Worm (Caenorhabditis elegans) whole organism, mixed stage, embryonic: ENCODE data around the gene nlp-28.

ENCODE experiments used
- bed-3 ChIP-seq: fragments of 200-800 bp; sonication (Bioruptor generic); optimal IDR thresholded peaks from 3 replicates; lab custom pipeline; 2018; ENCODE audit warnings: mild to moderate bottlenecking, missing genetic modification characterization, moderate library complexity, missing compliant biosample characterization
- mep-1 ChIP-seq: fragments of 150-350 bp; optimal IDR thresholded peaks from 2 replicates; lab custom pipeline; 2017; ENCODE audit warnings: missing biosample characterization, missing genetic modification reagents, missing genetic modification characterization, inconsistent platforms
- nhr-12 ChIP-seq: fragments of 150-350 bp; optimal IDR thresholded peaks from 2 replicates; lab custom pipeline; 2014; ENCODE audit warnings: missing biosample characterization, missing genetic modification characterization
- nhr-237 ChIP-seq: fragments of 150-350 bp; optimal IDR thresholded peaks from 2 replicates; lab custom pipeline; 2014; ENCODE audit warnings: missing biosample characterization, missing genetic modification characterization
- pha-4 ChIP-seq: fragments of 150-350 bp; optimal IDR thresholded peaks from 2 replicates; lab custom pipeline; 2018; ENCODE audit warnings: missing biosample characterization, missing genetic modification reagents, missing genetic modification characterization
- snpc-4 ChIP-seq: fragments of 150-350 bp; optimal IDR thresholded peaks from 2 replicates; lab custom pipeline; 2014; ENCODE audit warnings: missing biosample characterization, missing genetic modification characterization
- sptf-1 ChIP-seq: sonication (generic microtip); optimal IDR thresholded peaks from 2 replicates; lab custom pipeline; 2017; ENCODE audit warnings: mild to moderate bottlenecking, missing genetic modification characterization, moderate library complexity, missing compliant biosample characterization
- tbx-8 ChIP-seq: fragments of 200-800 bp; sonication (Bioruptor generic); optimal IDR thresholded peaks from 2 replicates; lab custom pipeline; 2018; ENCODE audit warnings: mild to moderate bottlenecking, missing genetic modification characterization, moderate library complexity, missing compliant biosample characterization
- unc-39 ChIP-seq: fragments of 150-350 bp; optimal IDR thresholded peaks from 2 replicates; lab custom pipeline; 2014; ENCODE audit warnings: missing biosample characterization, missing genetic modification characterization
- unc-62 ChIP-seq: fragments of 150-350 bp; optimal IDR thresholded peaks from 2 replicates; lab custom pipeline; 2014; ENCODE audit warnings: missing biosample characterization, missing genetic modification reagents, missing genetic modification characterization
- ztf-11 ChIP-seq: fragments of 150-350 bp; optimal IDR thresholded peaks from 2 replicates; lab custom pipeline; 2014; ENCODE audit warnings: missing biosample characterization, missing genetic modification characterization

DNA sequence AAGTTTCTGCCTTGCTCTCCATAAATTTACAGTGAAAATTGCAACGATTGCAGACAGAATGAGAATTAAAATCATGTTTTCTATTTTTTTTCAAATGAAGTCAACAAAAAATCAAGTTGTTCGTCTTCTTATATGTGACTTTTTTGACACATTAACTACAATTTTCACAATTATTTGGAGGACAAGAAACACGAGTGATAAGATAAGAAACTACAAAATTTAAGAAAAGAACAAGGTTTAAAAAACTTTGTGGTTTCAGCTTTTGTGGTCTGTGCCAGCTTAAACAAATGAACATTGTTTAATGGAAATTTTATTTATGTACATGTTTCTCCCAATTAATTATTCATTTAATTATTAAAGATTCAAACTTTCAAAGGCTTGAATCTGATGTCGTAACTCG is 17.3 kb upstream of the nlp-28 start, which contains the start of gene cyp-34A9:
- TF ChIP-seq ztf-11 (no peak), snpc-4 (tag; lab: Kevin White, UChicago) (no peak), unc-62 (no peak), tbx-8 (GFP tag; lab: Kevin White, UChicago) (no peak), mep-1 (tag; lab: Kevin White, UChicago) (no peak), bed-3 (no peak), pha-4 (tag; lab: Kevin White, UChicago) (no peak), sptf-1 (tag; lab: Kevin White, UChicago) (no peak), nhr-237 (tag; lab: Kevin White, UChicago) (no peak), nhr-12 (tag; lab: Kevin White, UChicago) (no peak), unc-39 (tag; lab: Kevin White, UChicago) (no peak)
